Worm (Caenorhabditis elegans) whole organism, L4/young adult: Measurements from ENCODE around the gene trpp-5.
"Not testable (repeated sequence)": the region's sequence is repeated elsewhere in the genome, so short reads cannot be mapped to it uniquely, and the experiment has no call there.

Experiments used
- W03F9.2 ChIP-seq: fragments of 150-350 bp; optimal IDR thresholded peaks from 2 replicates; lab custom pipeline; 2014; ENCODE audit warnings: missing biosample characterization, missing genetic modification characterization
- dao-5 ChIP-seq: sonication (generic microtip); optimal IDR thresholded peaks from 2 replicates; lab custom pipeline; 2016; ENCODE audit warnings: missing genotype, missing genetic modification characterization, moderate library complexity, missing compliant biosample characterization
- him-1 ChIP-seq: sonication (generic microtip); optimal IDR thresholded peaks from 2 replicates; lab custom pipeline; 2016; ENCODE audit warnings: missing genotype, missing genetic modification reagents, missing genetic modification characterization, missing compliant biosample characterization

trpp-5 gene

DNA sequence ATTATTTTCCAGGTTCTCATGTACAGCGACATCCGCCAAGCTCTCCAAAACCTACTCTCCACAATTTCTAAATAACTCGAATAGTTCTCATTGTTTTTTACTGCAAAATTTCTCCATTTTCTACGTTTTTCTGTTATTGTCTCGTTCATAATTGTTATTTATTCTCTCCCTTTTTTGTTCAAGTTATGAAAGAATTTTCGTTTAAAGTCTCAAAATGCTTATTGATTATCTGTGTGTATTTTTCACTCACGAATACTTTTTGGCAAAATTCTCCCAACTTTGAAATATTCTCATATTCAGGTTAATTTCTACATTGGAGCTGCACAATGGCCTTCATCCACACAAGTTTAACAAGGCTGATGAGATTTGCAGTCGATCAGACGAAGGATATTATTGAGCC is 48.0 kb downstream of the trpp-5 start, which contains the start of gene Y57A10A.5:
Gene Y57A10A.5 (plus strand): TSS at position 301 of the 400 bp plus-strand sequence.
- not testable (repeated sequence) for TF ChIP-seq W03F9.2, dao-5, him-1 (tag; lab: Kevin White, UChicago)

DNA sequence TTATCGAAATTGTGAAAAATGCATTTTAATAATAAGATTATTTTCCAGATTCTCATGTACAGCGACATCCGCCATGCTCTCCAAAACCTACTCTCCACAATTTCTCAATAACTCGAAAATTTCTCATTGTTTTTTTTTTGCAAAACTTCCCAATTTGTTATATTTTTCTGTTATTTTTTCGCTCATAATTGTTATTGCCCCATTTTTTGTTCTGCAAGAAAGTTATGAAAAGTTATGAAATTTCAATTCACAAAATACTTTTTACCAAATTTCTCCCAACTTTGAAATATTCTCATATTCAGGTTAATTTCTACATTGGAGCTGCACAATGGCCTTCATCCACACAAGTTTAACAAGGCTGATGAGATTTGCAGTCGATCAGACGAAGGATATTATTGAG is 50.5 kb downstream of the trpp-5 start, which contains the start of gene Y57A10A.4:
Gene Y57A10A.4 (plus strand): TSS at position 301 of the 400 bp plus-strand sequence.
- not testable (repeated sequence) for TF ChIP-seq W03F9.2, him-1, dao-5 (tag; lab: Kevin White, UChicago)
